Worm (Caenorhabditis elegans): ENCODE results near the gene exo-1.

Gene exo-1

DNA sequence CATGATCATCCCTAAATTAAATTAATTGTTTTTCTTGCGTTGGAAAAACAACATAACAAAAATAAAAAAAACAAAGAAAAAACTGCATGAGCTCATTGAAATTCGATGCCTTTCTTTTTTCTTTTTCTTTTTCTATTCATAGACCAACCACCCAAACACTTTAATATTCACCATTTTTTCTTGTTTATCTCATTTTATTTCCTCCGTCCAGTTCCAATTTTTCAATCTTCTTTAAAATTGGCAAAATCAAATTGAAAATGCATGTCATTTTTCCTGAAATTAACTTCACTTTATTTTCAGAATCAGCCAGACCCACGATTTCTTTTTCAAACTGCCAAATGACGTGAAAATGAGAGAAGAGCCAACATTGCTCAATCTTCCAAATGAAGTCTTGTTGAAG lies 37.5 kb upstream of the exo-1 start, which contains the start of gene T03F6.4:
T03F6.4 (plus strand) TSS at position 301 of the 400 bp plus-strand sequence.
- TF ChIP-seq C16A3.4 (tag; optimal IDR thresholded peaks at IDR 0.05) (no peak), unc-30 (tag; optimal IDR thresholded peaks at IDR 0.05) (no peak), F16B12.6 (tag; optimal IDR thresholded peaks at IDR 0.05) (no peak), nhr-90 (tag; optimal IDR thresholded peaks at IDR 0.05; ENCODE audit: poor library complexity) (no peak)

- TF ChIP-seq snu-23 (GFP tag; optimal IDR thresholded peaks at IDR 0.05) (no peak), elt-2 (tag; optimal IDR thresholded peaks at IDR 0.05) (peak; percentile 73)
Measured at ce11 chrIII:13388621-13389020, 34.7 kb upstream of the exo-1 start.

- no peak for TF ChIP-seq tlp-1 (tag; optimal IDR thresholded peaks at IDR 0.05)
- no peak for TF ChIP-seq unc-62 (GFP tag; optimal IDR thresholded peaks at IDR 0.05)
- no peak for TF ChIP-seq ztf-11 (tag; optimal IDR thresholded peaks at IDR 0.05)
Measured at ce11 chrIII:13389078-13389477, 34.2 kb upstream of the exo-1 start, which contains the start of gene T03F6.3. Gene T03F6.3 (plus strand): TSS chrIII:13389395.

ce11 chrIII:13390789-13391188 lies 32.5 kb upstream of the exo-1 start:
- TF ChIP-seq irx-1 (tag; optimal IDR thresholded peaks at IDR 0.05) (no peak), Y116A8C.19 (tag; optimal IDR thresholded peaks at IDR 0.05; ENCODE audit: borderline replicate concordance) (no peak), pax-3 (tag; optimal IDR thresholded peaks at IDR 0.05) (no peak), lin-15B (tag; optimal IDR thresholded peaks at IDR 0.05) (no peak), nhr-85 (tag) (peak; percentile 65), alr-1 (tag; optimal IDR thresholded peaks at IDR 0.05; ENCODE audit: borderline replicate concordance) (no peak), efl-1 (optimal IDR thresholded peaks at IDR 0.05) (no peak), efl-1 (GFP tag; optimal IDR thresholded peaks at IDR 0.05 in 1 of 2) (peak in 1 of 2 experiments; percentile 66), fkh-4 (tag; optimal IDR thresholded peaks at IDR 0.05; ENCODE audit: borderline replicate concordance) (no peak), ceh-63 (GFP tag; optimal IDR thresholded peaks at IDR 0.05) (no peak), unc-30 (tag; optimal IDR thresholded peaks at IDR 0.05) (no peak), pag-3 (tag; optimal IDR thresholded peaks at IDR 0.05; ENCODE audit: borderline replicate concordance, insufficient read depth) (no peak), mab-9 (GFP tag; IDR thresholded peaks at IDR 0.05) (no peak)

- no peak for TF ChIP-seq lin-35 (GFP tag; optimal IDR thresholded peaks at IDR 0.05)
- no peak for TF ChIP-seq rnt-1 (tag; optimal IDR thresholded peaks at IDR 0.05)
- TF ChIP-seq efl-1 (optimal IDR thresholded peaks at IDR 0.05), result no peak
- TF ChIP-seq efl-1 (GFP tag; optimal IDR thresholded peaks at IDR 0.05 in 1 of 2), result peak; percentile 27 to 74
Measured at ce11 chrIII:13393239-13393638, 30.1 kb upstream of the exo-1 start, which contains the start of gene dnj-17. Gene dnj-17 (minus strand): TSS chrIII:13393339.

ce11 chrIII:13393647-13394046 lies 29.7 kb upstream of the exo-1 start, which contains the start of gene qdpr-1:
Gene qdpr-1 (plus strand): TSS chrIII:13393910.
- no peak for TF ChIP-seq ceh-63 (GFP tag; optimal IDR thresholded peaks at IDR 0.05)
- no peak for TF ChIP-seq sptf-1 (tag; optimal IDR thresholded peaks at IDR 0.05)
- TF ChIP-seq elt-3 (tag; optimal IDR thresholded peaks at IDR 0.05), result peak in 4 of 6 experiments; percentile 43 to 80 (median 54)
- no peak for TF ChIP-seq fkh-8 (tag; optimal IDR thresholded peaks at IDR 0.05)
- TF ChIP-seq xbp-1 (tag; optimal IDR thresholded peaks at IDR 0.05), result no peak
- TF ChIP-seq lsy-2 (tag; optimal IDR thresholded peaks at IDR 0.05), result peak in 1 of 2 experiments; percentile 12
- TF ChIP-seq snu-23 (GFP tag; optimal IDR thresholded peaks at IDR 0.05), result peak; percentile 17
- no peak for TF ChIP-seq nhr-47 (tag; optimal IDR thresholded peaks at IDR 0.05)
- TF ChIP-seq blmp-1 (tag; optimal IDR thresholded peaks at IDR 0.05), result peak; percentile 59
- TF ChIP-seq grh-1 (GFP tag; IDR thresholded peaks at IDR 0.05), result no peak
- no peak for TF ChIP-seq vab-15 (tag; optimal IDR thresholded peaks at IDR 0.05)
- no peak for TF ChIP-seq lir-3 (tag; optimal IDR thresholded peaks at IDR 0.05; ENCODE audit: poor library complexity)
- no peak for TF ChIP-seq hlh-4 (tag; optimal IDR thresholded peaks at IDR 0.05)
- TF ChIP-seq ama-1 (optimal IDR thresholded peaks at IDR 0.05), result no peak
- TF ChIP-seq rnt-1 (tag; optimal IDR thresholded peaks at IDR 0.05), result no peak
- TF ChIP-seq nhr-76 (tag; optimal IDR thresholded peaks at IDR 0.05), result no peak
- TF ChIP-seq elt-2 (tag; optimal IDR thresholded peaks at IDR 0.05), result no peak
- TF ChIP-seq fkh-4 (tag; optimal IDR thresholded peaks at IDR 0.05; ENCODE audit: borderline replicate concordance), result no peak
- no peak for TF ChIP-seq zip-4 (GFP tag; optimal IDR thresholded peaks at IDR 0.05)
